Worm (Caenorhabditis elegans) whole organism, L3 larva: ENCODE measurements around the gene C14E2.3.

Experiments used
- R02D3.7 ChIP-seq: fragments of 150-350 bp; optimal IDR thresholded peaks from 2 replicates; lab custom pipeline; 2014; ENCODE audit warnings: missing biosample characterization, missing genetic modification characterization
- ceh-16 ChIP-seq: sonication (generic microtip); optimal IDR thresholded peaks from 2 replicates; lab custom pipeline; 2017; ENCODE audit warnings: missing biosample characterization, missing genetic modification characterization
- elt-1 ChIP-seq: fragments of 150-350 bp; optimal IDR thresholded peaks from 2 replicates; lab custom pipeline; 2014; ENCODE audit warnings: missing biosample characterization, missing genetic modification characterization
- elt-2 ChIP-seq: sonication (generic microtip); optimal IDR thresholded peaks from 2 replicates; lab custom pipeline; 2016; ENCODE audit warnings: missing genetic modification reagents, mild to moderate bottlenecking, missing genetic modification characterization, missing compliant biosample characterization
- fos-1 ChIP-seq: fragments of 150-350 bp; optimal IDR thresholded peaks from 2 replicates; lab custom pipeline; 2014; ENCODE audit warnings: missing biosample characterization, missing genetic modification characterization
- lin-15B ChIP-seq: fragments of 150-350 bp; optimal IDR thresholded peaks from 2 replicates; lab custom pipeline; 2014; ENCODE audit warnings: missing biosample characterization, missing genetic modification characterization
- lin-39 ChIP-seq: fragments of 150-350 bp; optimal IDR thresholded peaks from 2 replicates; lab custom pipeline; 2018; ENCODE audit warnings: missing biosample characterization, missing genetic modification reagents, missing genetic modification characterization
- sea-2 ChIP-seq: fragments of 150-350 bp; sonication (generic microtip); optimal IDR thresholded peaks from 4 replicates; lab custom pipeline; 2014; ENCODE audit warnings: missing biosample characterization, missing genetic modification reagents, missing genetic modification characterization
- snpc-4 ChIP-seq: fragments of 150-350 bp; optimal IDR thresholded peaks from 2 replicates; lab custom pipeline; 2014; ENCODE audit warnings: missing biosample characterization, missing genetic modification characterization
- unc-39 ChIP-seq: sonication (generic microtip); optimal IDR thresholded peaks from 4 replicates; lab custom pipeline; 2017; ENCODE audit warnings: missing biosample characterization, missing genetic modification characterization

DNA sequence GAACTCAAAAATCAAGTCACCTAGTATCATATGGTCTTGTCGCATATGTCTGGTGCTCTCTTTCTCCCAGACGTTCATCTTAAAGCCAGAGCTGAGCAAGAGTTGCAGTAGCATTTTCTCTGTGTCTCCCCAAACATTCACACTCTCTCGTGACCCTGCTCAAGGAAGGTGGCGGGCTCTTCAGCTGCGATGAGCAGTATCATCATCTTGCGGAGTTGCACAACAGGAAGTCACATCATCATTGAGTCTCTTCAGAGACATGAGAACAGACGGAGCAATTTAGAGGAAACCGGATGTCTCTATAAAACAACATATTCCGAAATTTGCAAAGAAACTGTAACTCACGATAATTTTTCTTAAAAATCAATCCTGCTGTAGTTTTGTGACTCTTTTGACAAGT lies 12.8 kb downstream of the C14E2.3 start:
- no peak for TF ChIP-seq elt-2 (tag; lab: Kevin White, UChicago)
- TF ChIP-seq unc-39 (tag; lab: Kevin White, UChicago), result no peak
- no peak for TF ChIP-seq ceh-16 (tag; lab: Kevin White, UChicago)
- TF ChIP-seq sea-2, result no peak
- TF ChIP-seq lin-15B (tag; lab: Kevin White, UChicago), result no peak
- TF ChIP-seq snpc-4 (tag; lab: Kevin White, UChicago), result no peak
- TF ChIP-seq fos-1 (tag; lab: Kevin White, UChicago), result no peak
- TF ChIP-seq R02D3.7 (tag; lab: Kevin White, UChicago), result no peak
- TF ChIP-seq elt-1 (tag; lab: Kevin White, UChicago), result no peak
- no peak for TF ChIP-seq lin-39
